Worm (Caenorhabditis elegans): ENCODE data around the gene Y73B6BL.12.

Gene Y73B6BL.12

DNA sequence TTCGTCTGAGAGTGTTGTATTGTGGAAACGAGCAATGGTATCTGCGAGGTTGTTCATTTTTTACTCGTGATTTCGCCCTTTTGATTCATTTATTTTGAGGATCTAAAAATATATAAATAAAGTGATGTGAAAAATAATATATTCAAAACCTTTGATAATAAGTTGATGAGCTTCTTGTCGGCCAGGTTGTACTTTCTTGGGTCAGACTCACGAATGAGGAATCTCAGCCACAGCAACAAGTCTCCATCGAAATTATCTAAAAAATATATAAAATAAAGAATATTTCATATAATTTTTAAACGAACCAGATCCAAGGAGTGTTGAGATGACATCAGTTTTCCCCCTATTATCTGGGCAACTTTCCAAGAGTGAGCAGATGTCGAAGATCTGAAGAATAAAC lies 25.2 kb upstream of the Y73B6BL.12 start, which contains the start of gene Y73B6BL.288:
TSS of gene Y73B6BL.288 (minus strand) at position 101 of the 400 bp plus-strand sequence.
- TF ChIP-seq hnd-1 (tag; optimal IDR thresholded peaks at IDR 0.05), result no peak
- TF ChIP-seq tra-4 (tag; optimal IDR thresholded peaks at IDR 0.05), result no peak
- no peak for TF ChIP-seq ama-1 (optimal IDR thresholded peaks at IDR 0.05)
- TF ChIP-seq tbx-11 (GFP tag; IDR thresholded peaks at IDR 0.05), result no peak
- no peak for TF ChIP-seq F13C5.2 (tag; optimal IDR thresholded peaks at IDR 0.05)
- no peak for TF ChIP-seq B0310.2 (tag; optimal IDR thresholded peaks at IDR 0.05)
- no peak for TF ChIP-seq ets-7 (tag; optimal IDR thresholded peaks at IDR 0.05)
- TF ChIP-seq aly-1 (tag; optimal IDR thresholded peaks at IDR 0.05), result no peak
- TF ChIP-seq sea-1 (GFP tag; conservative IDR thresholded peaks at IDR 0.05), result no peak
- TF ChIP-seq scrt-1 (GFP tag; IDR thresholded peaks at IDR 0.05), result no peak
- TF ChIP-seq hmbx-1 (tag; optimal IDR thresholded peaks at IDR 0.05), result no peak

DNA sequence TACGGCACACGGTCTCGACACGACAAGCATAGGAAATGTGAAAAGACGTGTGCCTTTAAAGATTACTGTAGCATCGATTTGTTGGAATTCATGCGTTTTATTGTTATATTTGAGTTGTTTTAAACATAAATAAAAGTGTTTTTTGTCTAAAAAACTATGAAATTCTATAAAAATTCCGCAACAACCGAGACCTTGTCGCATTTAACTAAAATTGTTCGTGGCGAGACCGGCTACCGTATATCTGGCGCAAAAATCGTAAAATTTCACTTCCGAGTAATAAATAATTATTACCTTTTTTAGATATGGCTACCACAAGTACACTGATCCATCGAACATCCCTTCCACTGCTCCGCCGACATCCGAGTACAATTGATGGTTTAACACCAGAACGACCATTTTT lies 20.1 kb upstream of the Y73B6BL.12 start, which contains the start of gene ipla-6:
TSS of gene ipla-6 (plus strand) at position 301 of the 400 bp plus-strand sequence.
- TF ChIP-seq hmbx-1 (tag; optimal IDR thresholded peaks at IDR 0.05) (no peak), sea-1 (GFP tag; conservative IDR thresholded peaks at IDR 0.05) (no peak), tbx-37 (GFP tag; conservative IDR thresholded peaks at IDR 0.05) (no peak), ceh-36 (tag; optimal IDR thresholded peaks at IDR 0.05) (no peak), hnd-1 (tag; optimal IDR thresholded peaks at IDR 0.05) (no peak), B0310.2 (tag; optimal IDR thresholded peaks at IDR 0.05) (no peak), F13C5.2 (tag; optimal IDR thresholded peaks at IDR 0.05) (no peak), ama-1 (optimal IDR thresholded peaks at IDR 0.05) (no peak), scrt-1 (GFP tag; IDR thresholded peaks at IDR 0.05) (no peak), flt-1 (GFP tag; IDR thresholded peaks at IDR 0.05) (no peak), hmg-4 (GFP tag; optimal IDR thresholded peaks at IDR 0.05) (no peak), aly-1 (tag; optimal IDR thresholded peaks at IDR 0.05) (no peak)

DNA sequence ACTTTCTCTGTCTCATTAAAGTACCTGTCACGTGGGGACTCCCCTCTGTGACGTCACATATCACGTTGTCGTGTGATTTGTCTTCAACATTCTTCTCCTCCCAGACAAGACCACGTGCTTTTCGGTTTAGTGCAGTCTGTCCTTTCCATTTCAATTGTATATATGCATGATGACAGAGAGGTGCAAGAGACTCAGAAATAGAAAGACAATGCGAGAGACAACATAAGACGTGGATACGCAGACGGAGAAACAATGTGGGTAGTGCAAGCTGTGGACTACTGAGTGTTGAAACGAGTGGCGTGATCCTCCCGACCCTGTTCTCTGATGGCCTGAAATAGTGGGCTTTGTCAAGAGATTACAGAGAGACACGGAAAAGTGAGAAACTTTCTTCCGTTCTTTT lies 19.5 kb upstream of the Y73B6BL.12 start:
- TF ChIP-seq F13C5.2 (tag; optimal IDR thresholded peaks at IDR 0.05) (no peak), sea-1 (GFP tag; conservative IDR thresholded peaks at IDR 0.05) (no peak), scrt-1 (GFP tag; IDR thresholded peaks at IDR 0.05) (no peak), ama-1 (optimal IDR thresholded peaks at IDR 0.05) (no peak), ets-7 (tag; optimal IDR thresholded peaks at IDR 0.05) (no peak), tbx-37 (GFP tag; conservative IDR thresholded peaks at IDR 0.05) (no peak), ceh-36 (tag; optimal IDR thresholded peaks at IDR 0.05) (no peak), tbx-11 (GFP tag; IDR thresholded peaks at IDR 0.05) (no peak), flt-1 (GFP tag; IDR thresholded peaks at IDR 0.05) (no peak), ceh-13 (GFP tag; optimal IDR thresholded peaks at IDR 0.05) (no peak), tra-4 (tag; optimal IDR thresholded peaks at IDR 0.05) (no peak), aly-1 (tag; optimal IDR thresholded peaks at IDR 0.05) (no peak), hnd-1 (tag; optimal IDR thresholded peaks at IDR 0.05) (no peak), hmg-4 (GFP tag; optimal IDR thresholded peaks at IDR 0.05) (no peak), hmbx-1 (tag; optimal IDR thresholded peaks at IDR 0.05) (no peak), B0310.2 (tag; optimal IDR thresholded peaks at IDR 0.05) (no peak), pes-1 (GFP tag; IDR thresholded peaks at IDR 0.05) (no peak)

ce11 chrIV:6335908-6336307 lies 18.7 kb upstream of the Y73B6BL.12 start, which contains the start of gene mif-4:
TSS of gene mif-4 (minus strand) at chrIV:6335994.
- TF ChIP-seq sea-1 (GFP tag; conservative IDR thresholded peaks at IDR 0.05) (no peak), tbx-11 (GFP tag; IDR thresholded peaks at IDR 0.05) (no peak), flt-1 (GFP tag; IDR thresholded peaks at IDR 0.05) (no peak)

- no peak for TF ChIP-seq scrt-1 (GFP tag; IDR thresholded peaks at IDR 0.05)
- no peak for TF ChIP-seq hnd-1 (tag; optimal IDR thresholded peaks at IDR 0.05)
- no peak for TF ChIP-seq hmg-4 (GFP tag; optimal IDR thresholded peaks at IDR 0.05)
- no peak for TF ChIP-seq F13C5.2 (tag; optimal IDR thresholded peaks at IDR 0.05)
- no peak for TF ChIP-seq ets-7 (tag; optimal IDR thresholded peaks at IDR 0.05)
- TF ChIP-seq ceh-36 (tag; optimal IDR thresholded peaks at IDR 0.05), result no peak
- no peak for TF ChIP-seq flt-1 (GFP tag; IDR thresholded peaks at IDR 0.05)
- no peak for TF ChIP-seq aly-1 (tag; optimal IDR thresholded peaks at IDR 0.05)
- TF ChIP-seq pes-1 (GFP tag; IDR thresholded peaks at IDR 0.05), result no peak
- no peak for TF ChIP-seq hmbx-1 (tag; optimal IDR thresholded peaks at IDR 0.05)
- no peak for TF ChIP-seq ceh-13 (GFP tag; optimal IDR thresholded peaks at IDR 0.05)
- no peak for TF ChIP-seq tra-4 (tag; optimal IDR thresholded peaks at IDR 0.05)
- TF ChIP-seq tbx-37 (GFP tag; conservative IDR thresholded peaks at IDR 0.05), result no peak
Observed at ce11 chrIV:6333915-6334314, 16.7 kb upstream of the Y73B6BL.12 start, which contains the start of gene blos-2. TSS of gene blos-2 (plus strand) at chrIV:6334215.

DNA sequence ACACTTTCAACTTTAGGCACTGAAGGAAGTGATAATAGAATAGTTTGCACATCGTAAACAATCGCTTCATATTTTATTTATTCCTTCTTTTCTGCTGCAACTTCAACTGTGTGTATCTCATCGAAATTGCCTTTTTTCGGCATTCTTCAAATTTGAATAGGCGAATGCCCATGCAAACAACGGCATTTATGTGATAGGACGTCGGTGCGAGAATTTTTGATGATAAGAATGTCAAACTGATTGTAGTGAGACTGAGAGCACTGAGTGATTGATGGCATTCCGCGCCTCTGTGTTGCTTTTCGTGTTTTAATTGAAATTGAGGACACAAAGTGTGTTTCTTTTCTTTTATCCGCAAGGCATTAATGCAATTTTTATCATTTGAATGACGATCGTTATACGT lies 13.5 kb upstream of the Y73B6BL.12 start:
- TF ChIP-seq tra-4 (tag; optimal IDR thresholded peaks at IDR 0.05) (no peak), F13C5.2 (tag; optimal IDR thresholded peaks at IDR 0.05) (no peak), pes-1 (GFP tag; IDR thresholded peaks at IDR 0.05) (no peak), tbx-11 (GFP tag; IDR thresholded peaks at IDR 0.05) (no peak), sea-1 (GFP tag; conservative IDR thresholded peaks at IDR 0.05) (no peak), aly-1 (tag; optimal IDR thresholded peaks at IDR 0.05) (no peak), hmg-4 (GFP tag; optimal IDR thresholded peaks at IDR 0.05) (no peak), flt-1 (GFP tag; IDR thresholded peaks at IDR 0.05) (no peak), ama-1 (optimal IDR thresholded peaks at IDR 0.05) (no peak), scrt-1 (GFP tag; IDR thresholded peaks at IDR 0.05) (no peak), ets-7 (tag; optimal IDR thresholded peaks at IDR 0.05) (no peak), hnd-1 (tag; optimal IDR thresholded peaks at IDR 0.05) (no peak), ceh-13 (GFP tag; optimal IDR thresholded peaks at IDR 0.05) (no peak), ceh-36 (tag; optimal IDR thresholded peaks at IDR 0.05) (no peak), B0310.2 (tag; optimal IDR thresholded peaks at IDR 0.05) (no peak), hmbx-1 (tag; optimal IDR thresholded peaks at IDR 0.05) (no peak), tbx-37 (GFP tag; conservative IDR thresholded peaks at IDR 0.05) (no peak)

ce11 chrIV:6329339-6329738 lies 12.1 kb upstream of the Y73B6BL.12 start, which contains the start of gene seu-1:
TSS of gene seu-1 (plus strand) at chrIV:6329639.
- no peak for TF ChIP-seq pes-1 (GFP tag; IDR thresholded peaks at IDR 0.05)
- no peak for TF ChIP-seq ceh-13 (GFP tag; optimal IDR thresholded peaks at IDR 0.05)
- no peak for TF ChIP-seq hnd-1 (tag; optimal IDR thresholded peaks at IDR 0.05)
- TF ChIP-seq tbx-37 (GFP tag; conservative IDR thresholded peaks at IDR 0.05), result no peak
- TF ChIP-seq F13C5.2 (tag; optimal IDR thresholded peaks at IDR 0.05), result no peak
- no peak for TF ChIP-seq ama-1 (optimal IDR thresholded peaks at IDR 0.05)
- no peak for TF ChIP-seq flt-1 (GFP tag; IDR thresholded peaks at IDR 0.05)
- no peak for TF ChIP-seq B0310.2 (tag; optimal IDR thresholded peaks at IDR 0.05)
- no peak for TF ChIP-seq hmg-4 (GFP tag; optimal IDR thresholded peaks at IDR 0.05)
- TF ChIP-seq hmbx-1 (tag; optimal IDR thresholded peaks at IDR 0.05), result no peak
- no peak for TF ChIP-seq tbx-11 (GFP tag; IDR thresholded peaks at IDR 0.05)
- no peak for TF ChIP-seq sea-1 (GFP tag; conservative IDR thresholded peaks at IDR 0.05)
- no peak for TF ChIP-seq scrt-1 (GFP tag; IDR thresholded peaks at IDR 0.05)
- TF ChIP-seq aly-1 (tag; optimal IDR thresholded peaks at IDR 0.05), result no peak
- TF ChIP-seq tra-4 (tag; optimal IDR thresholded peaks at IDR 0.05), result no peak
- no peak for TF ChIP-seq ets-7 (tag; optimal IDR thresholded peaks at IDR 0.05)
- no peak for TF ChIP-seq ceh-36 (tag; optimal IDR thresholded peaks at IDR 0.05)
